Worm (Caenorhabditis elegans) whole organism, L2 larva: ENCODE measurements around the gene clec-33.
A peak's percentile ranks its signal among the peaks of the same experiment; 100 is the strongest.

Experiments used
- C34F6.9 ChIP-seq: fragments of 150-350 bp; optimal IDR thresholded peaks from 2 replicates; lab custom pipeline; 2014; ENCODE audit warnings: missing biosample characterization, missing genetic modification characterization
- F13H6.1 ChIP-seq: sonication (generic microtip); optimal IDR thresholded peaks from 2 replicates; lab custom pipeline; 2016; ENCODE audit warnings: missing genetic modification characterization, missing compliant biosample characterization
- R02D3.7 ChIP-seq: fragments of 150-350 bp; optimal IDR thresholded peaks from 2 replicates; lab custom pipeline; 2014; ENCODE audit warnings: missing biosample characterization, missing genetic modification characterization
- Y55F3AM.14 ChIP-seq: fragments of 200-800 bp; sonication (Bioruptor generic); optimal IDR thresholded peaks from 2 replicates; lab custom pipeline; 2018; ENCODE audit warnings: mild to moderate bottlenecking, missing genetic modification characterization, missing compliant biosample characterization
- alr-1 ChIP-seq: fragments of 150-350 bp; optimal IDR thresholded peaks from 2 replicates; lab custom pipeline; 2014; ENCODE audit warnings: missing biosample characterization, missing genetic modification characterization
- ama-1 ChIP-seq: fragments of 150-350 bp; optimal IDR thresholded peaks from 2 replicates; lab custom pipeline; 2018; ENCODE audit warnings: inconsistent platforms
- blmp-1 ChIP-seq: sonication (generic microtip); optimal IDR thresholded peaks from 2 replicates; lab custom pipeline; 2017; ENCODE audit warnings: missing genetic modification characterization, mild to moderate bottlenecking, missing compliant biosample characterization, antibody characterized with exemption, moderate library complexity; ENCODE audit not compliant: insufficient read depth
- ceh-16 ChIP-seq: fragments of 150-350 bp; optimal IDR thresholded peaks from 2 replicates; lab custom pipeline; 2014; ENCODE audit warnings: missing biosample characterization, missing genetic modification characterization
- ceh-82 ChIP-seq: fragments of 150-350 bp; optimal IDR thresholded peaks from 2 replicates; lab custom pipeline; 2014; ENCODE audit warnings: missing biosample characterization, missing genetic modification characterization
- crh-2 ChIP-seq: sonication (generic microtip); optimal IDR thresholded peaks from 2 replicates; lab custom pipeline; 2017; ENCODE audit warnings: missing biosample characterization, missing genetic modification characterization
- dmd-4 ChIP-seq: sonication (generic microtip); optimal IDR thresholded peaks from 2 replicates; lab custom pipeline; 2017; ENCODE audit warnings: missing biosample characterization, missing genetic modification characterization
- egl-27 ChIP-seq: sonication (generic microtip); optimal IDR thresholded peaks from 3 replicates; lab custom pipeline; 2017; ENCODE audit warnings: missing biosample characterization, missing genetic modification reagents, missing genetic modification characterization
- elt-1 ChIP-seq: fragments of 150-350 bp; optimal IDR thresholded peaks from 2 replicates; lab custom pipeline; 2014; ENCODE audit warnings: missing biosample characterization, missing genetic modification characterization
- elt-3 ChIP-seq: sonication (generic microtip); optimal IDR thresholded peaks from 2 replicates; lab custom pipeline; 2017; ENCODE audit warnings: missing biosample characterization, missing genetic modification characterization
- fos-1 ChIP-seq: fragments of 150-350 bp; optimal IDR thresholded peaks from 2 replicates; lab custom pipeline; 2014; ENCODE audit warnings: missing biosample characterization, missing genetic modification characterization
- gmeb-1 ChIP-seq: fragments of 150-350 bp; optimal IDR thresholded peaks from 2 replicates; lab custom pipeline; 2014; ENCODE audit warnings: missing biosample characterization, missing genetic modification characterization
- lin-11 ChIP-seq: fragments of 150-350 bp; sonication (generic microtip); optimal IDR thresholded peaks from 2 replicates; lab custom pipeline; 2014; ENCODE audit warnings: missing biosample characterization, missing genetic modification characterization, inconsistent platforms, mixed read lengths
- lin-13 ChIP-seq: fragments of 150-350 bp; optimal IDR thresholded peaks from 2 replicates; lab custom pipeline; 2014; ENCODE audit warnings: missing biosample characterization, missing genetic modification reagents, missing genetic modification characterization
- lsy-2 ChIP-seq, 2 experiments: fragments of 150-350 bp in 1 of 2; sonication (generic microtip) in 1 of 2; optimal IDR thresholded peaks; 2 replicates each; lab custom pipeline; 2014 to 2017; ENCODE audit warnings: missing biosample characterization in 2 of 2, missing genetic modification characterization in 2 of 2
- mdl-1 ChIP-seq, 2 experiments: fragments of 150-350 bp in 1 of 2; sonication (generic microtip) in 1 of 2; optimal IDR thresholded peaks; 2 replicates each; lab custom pipeline; 2017; ENCODE audit warnings: missing biosample characterization in 2 of 2, missing genetic modification characterization in 2 of 2
- nhr-10 ChIP-seq: sonication (generic microtip); optimal IDR thresholded peaks from 2 replicates; lab custom pipeline; 2017; ENCODE audit warnings: missing biosample characterization, missing genetic modification characterization
- nhr-11 ChIP-seq: fragments of 150-350 bp; optimal IDR thresholded peaks from 2 replicates; lab custom pipeline; 2014; ENCODE audit warnings: missing biosample characterization, missing genetic modification characterization
- nhr-129 ChIP-seq: fragments of 150-350 bp; optimal IDR thresholded peaks from 2 replicates; lab custom pipeline; 2014; ENCODE audit warnings: missing biosample characterization, missing genetic modification characterization
- nhr-21 ChIP-seq: fragments of 150-350 bp; optimal IDR thresholded peaks from 2 replicates; lab custom pipeline; 2014; ENCODE audit warnings: missing biosample characterization, missing genetic modification characterization
- nhr-23 ChIP-seq: fragments of 150-350 bp; optimal IDR thresholded peaks from 2 replicates; lab custom pipeline; 2014; ENCODE audit warnings: missing biosample characterization, missing genetic modification reagents, missing genetic modification characterization
- nhr-237 ChIP-seq: fragments of 150-350 bp; optimal IDR thresholded peaks from 2 replicates; lab custom pipeline; 2014; ENCODE audit warnings: missing biosample characterization, missing genetic modification characterization
- nhr-25 ChIP-seq: fragments of 150-350 bp; sonication (generic microtip); optimal IDR thresholded peaks from 3 replicates; lab custom pipeline; 2014; ENCODE audit warnings: missing biosample characterization, missing genetic modification characterization
- nhr-77 ChIP-seq: fragments of 150-350 bp; optimal IDR thresholded peaks from 2 replicates; lab custom pipeline; 2014; ENCODE audit warnings: missing biosample characterization, missing genetic modification characterization
- skn-1 ChIP-seq: sonication (generic microtip); optimal IDR thresholded peaks from 2 replicates; lab custom pipeline; 2017; ENCODE audit warnings: missing biosample characterization, missing genetic modification characterization
- sma-3 ChIP-seq: sonication (generic microtip); optimal IDR thresholded peaks from 2 replicates; lab custom pipeline; 2016; ENCODE audit warnings: missing genetic modification reagents, missing genetic modification characterization, missing compliant biosample characterization
- sma-9 ChIP-seq, 2 experiments: fragments of 150-350 bp in 1 of 2; sonication (generic microtip) in 1 of 2; optimal IDR thresholded peaks; 2 replicates each; lab custom pipeline; 2014 to 2016; ENCODE audit warnings: missing genetic modification characterization in 2 of 2, mild to moderate bottlenecking in 1 of 2, missing biosample characterization in 1 of 2, missing compliant biosample characterization in 1 of 2, missing genetic modification reagents in 1 of 2, moderate library complexity in 1 of 2
- snpc-4 ChIP-seq: fragments of 150-350 bp; optimal IDR thresholded peaks from 2 replicates; lab custom pipeline; 2014; ENCODE audit warnings: missing biosample characterization, missing genetic modification characterization
- unc-55 ChIP-seq: fragments of 150-350 bp; sonication (generic microtip); optimal IDR thresholded peaks from 3 replicates; lab custom pipeline; 2014; ENCODE audit warnings: missing biosample characterization, missing genetic modification reagents, missing genetic modification characterization
- ztf-4 ChIP-seq: fragments of 150-350 bp; optimal IDR thresholded peaks from 2 replicates; lab custom pipeline; 2014; ENCODE audit warnings: missing biosample characterization, missing genetic modification characterization

clec-33 gene

ce11 chrV:16869740-16870139, at the start of gene clec-33:
Gene clec-33 (minus strand): TSS chrV:16869840.
- TF ChIP-seq nhr-25 (no peak), nhr-129 (tag; lab: Kevin White, UChicago) (no peak), lsy-2 (tag; optimal IDR thresholded peaks at IDR 0.05; lab: Kevin White, UChicago) (no peak), lin-11 (no peak), elt-3 (tag; lab: Kevin White, UChicago) (no peak), elt-1 (tag; lab: Kevin White, UChicago) (no peak), lin-13 (GFP tag; lab: Kevin White, UChicago) (no peak), crh-2 (tag; lab: Kevin White, UChicago) (no peak), Y55F3AM.14 (GFP tag; lab: Kevin White, UChicago) (no peak)
- TF ChIP-seq, all 48 proteins: peak for 0

DNA sequence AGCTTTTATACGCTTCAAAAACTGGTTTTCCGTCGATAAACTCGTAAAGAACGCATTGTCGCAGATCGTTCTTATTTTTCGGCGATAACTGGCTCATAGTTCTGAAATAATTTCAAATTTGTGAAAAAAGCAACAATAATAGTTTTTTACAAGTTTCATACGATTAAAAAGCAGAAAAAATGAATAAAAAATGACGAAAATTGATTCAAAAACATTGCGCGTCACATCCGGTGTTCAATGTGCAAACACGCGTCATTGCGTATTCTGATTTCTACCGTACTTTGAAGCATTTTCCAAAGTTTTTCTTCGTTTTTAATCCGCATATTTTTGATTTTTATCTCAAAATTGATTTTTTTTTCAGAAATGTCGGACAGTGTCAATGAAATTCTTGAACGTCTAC, 48.7 kb upstream of the clec-33 start, which contains the start of the genes fbxa-206 and Y102A5C.2:
Gene fbxa-206 (minus strand): TSS at position 101 of the 400 bp plus-strand sequence.
Gene Y102A5C.2 (plus strand): TSS at position 354 of the 400 bp plus-strand sequence.
- no peak for TF ChIP-seq ceh-16 (tag; lab: Kevin White, UChicago)
- no peak for TF ChIP-seq R02D3.7 (tag; lab: Kevin White, UChicago)
- no peak for TF ChIP-seq lsy-2 (tag; optimal IDR thresholded peaks at IDR 0.05; lab: Kevin White, UChicago)
- TF ChIP-seq nhr-21 (tag; lab: Kevin White, UChicago): no peak
- TF ChIP-seq skn-1 (tag; lab: Kevin White, UChicago): no peak
- no peak for TF ChIP-seq ama-1 (lab: Kevin White, UChicago)
- no peak for TF ChIP-seq dmd-4 (tag; lab: Kevin White, UChicago)
- no peak for TF ChIP-seq F13H6.1
- no peak for TF ChIP-seq nhr-129 (tag; lab: Kevin White, UChicago)
- no peak for TF ChIP-seq Y55F3AM.14 (GFP tag; lab: Kevin White, UChicago)
- no peak for TF ChIP-seq sma-3 (GFP tag; lab: Kevin White, UChicago)
- TF ChIP-seq crh-2 (tag; lab: Kevin White, UChicago): no peak
- TF ChIP-seq C34F6.9 (tag; lab: Kevin White, UChicago): no peak
- no peak for TF ChIP-seq mdl-1 (tag; optimal IDR thresholded peaks at IDR 0.05; lab: Kevin White, UChicago)
- TF ChIP-seq snpc-4 (tag; lab: Kevin White, UChicago): no peak
- TF ChIP-seq ztf-4 (tag; lab: Kevin White, UChicago): no peak
- TF ChIP-seq unc-55 (GFP tag; lab: Kevin White, UChicago): no peak
- TF ChIP-seq nhr-11 (tag; lab: Kevin White, UChicago): no peak

DNA sequence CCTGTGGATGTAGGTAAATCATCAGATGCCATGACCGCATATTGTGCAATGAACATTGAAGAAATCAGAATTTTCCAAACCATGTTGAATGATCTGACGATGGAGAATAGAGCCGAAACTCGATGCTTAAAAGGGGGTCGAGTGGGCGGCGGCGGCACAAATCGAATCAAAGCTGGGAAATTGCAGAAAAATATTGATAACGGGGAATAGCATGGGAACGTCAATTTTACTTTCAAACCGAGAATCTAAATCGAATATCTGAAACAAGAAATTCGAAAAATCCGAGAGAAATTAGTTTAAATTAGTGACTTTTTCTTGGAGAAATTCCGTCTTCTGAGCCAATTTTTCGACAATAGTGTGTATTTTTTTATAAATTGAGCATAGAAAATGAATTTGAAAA, 46.4 kb upstream of the clec-33 start, which contains the start of gene F09C6.10:
Gene F09C6.10 (minus strand): TSS at position 101 of the 400 bp plus-strand sequence.
- TF ChIP-seq R02D3.7 (tag; lab: Kevin White, UChicago) (no peak), sma-9 (GFP tag; optimal IDR thresholded peaks at IDR 0.05; lab: Kevin White, UChicago) (no peak), sma-9 (tag; optimal IDR thresholded peaks at IDR 0.05; lab: Kevin White, UChicago) (no peak), elt-3 (tag; lab: Kevin White, UChicago) (no peak)

DNA sequence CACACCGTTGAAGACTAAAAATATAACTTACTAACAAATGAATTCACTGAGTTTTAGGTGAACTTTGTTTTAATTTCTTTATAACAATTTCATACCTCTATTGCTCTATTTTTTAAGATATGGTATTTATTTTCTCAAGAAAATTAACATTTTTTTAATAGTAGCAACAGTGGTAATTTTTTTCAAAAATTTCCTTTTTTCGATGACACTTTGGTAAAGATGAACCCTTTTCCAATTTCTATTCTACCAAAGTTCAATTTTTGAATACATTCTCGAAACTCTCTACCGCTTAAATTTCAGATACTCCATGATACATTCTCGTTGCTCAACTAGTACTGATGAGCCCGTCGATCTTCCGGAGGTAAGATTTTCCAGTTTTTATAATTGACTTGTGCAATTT, 42.3 kb upstream of the clec-33 start, which contains the start of gene nhr-116:
Gene nhr-116 (plus strand): TSS at position 301 of the 400 bp plus-strand sequence.
- TF ChIP-seq elt-1 (tag; lab: Kevin White, UChicago): no peak
- no peak for TF ChIP-seq nhr-10 (tag; lab: Kevin White, UChicago)
- no peak for TF ChIP-seq skn-1 (tag; lab: Kevin White, UChicago)
- TF ChIP-seq F13H6.1: no peak
- no peak for TF ChIP-seq alr-1 (tag; lab: Kevin White, UChicago)

DNA sequence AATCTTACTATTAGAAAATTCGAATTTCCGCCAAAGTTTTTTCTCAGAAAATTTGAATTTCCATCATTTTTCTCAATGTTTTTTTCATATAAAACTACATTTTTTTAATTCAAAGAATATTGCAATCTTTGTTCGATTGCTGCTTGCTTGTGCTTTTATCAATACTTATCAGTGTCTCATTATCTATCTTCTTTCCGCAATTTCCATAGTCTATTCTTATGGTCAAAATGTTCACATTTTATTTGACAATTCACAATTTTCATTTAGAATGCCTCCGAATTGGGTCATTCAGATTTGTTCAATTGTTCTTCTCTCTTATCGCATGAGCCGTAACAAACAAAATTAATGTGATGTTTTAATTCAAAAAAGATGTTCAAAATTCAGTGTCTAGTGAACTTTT, 41.7 kb upstream of the clec-33 start:
- TF ChIP-seq lin-13 (GFP tag; lab: Kevin White, UChicago) (no peak), sma-3 (GFP tag; lab: Kevin White, UChicago) (no peak), fos-1 (tag; lab: Kevin White, UChicago) (peak; percentile 44), nhr-129 (tag; lab: Kevin White, UChicago) (no peak), egl-27 (no peak), nhr-23 (tag; lab: Kevin White, UChicago) (no peak)

DNA sequence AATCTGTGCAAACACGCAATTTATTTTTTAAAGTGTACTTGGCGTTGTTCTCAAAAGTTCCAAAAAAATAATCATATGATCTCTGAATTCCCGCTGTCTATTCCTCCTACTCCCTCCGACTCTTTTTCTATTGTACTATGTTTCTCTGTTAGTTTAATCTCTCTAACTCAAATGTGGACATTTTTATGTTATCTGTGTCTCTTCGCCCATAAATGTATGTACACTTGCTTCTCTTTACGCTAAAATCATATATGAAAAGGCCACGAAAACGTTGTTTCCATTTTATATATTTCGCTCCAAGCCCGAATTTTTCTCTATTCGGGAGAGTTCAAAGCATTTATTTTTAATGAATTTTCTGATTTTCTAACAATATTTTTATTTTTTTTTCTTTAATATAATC, 41.2 kb upstream of the clec-33 start:
- TF ChIP-seq nhr-237 (tag; lab: Kevin White, UChicago) (no peak), blmp-1 (tag; lab: Kevin White, UChicago) (no peak), ama-1 (lab: Kevin White, UChicago) (no peak), lsy-2 (tag; optimal IDR thresholded peaks at IDR 0.05; lab: Kevin White, UChicago) (no peak), ceh-82 (tag; lab: Kevin White, UChicago) (no peak), nhr-129 (tag; lab: Kevin White, UChicago) (peak; percentile 6), ceh-16 (tag; lab: Kevin White, UChicago) (no peak), unc-55 (GFP tag; lab: Kevin White, UChicago) (peak; percentile 18), alr-1 (tag; lab: Kevin White, UChicago) (no peak), nhr-21 (tag; lab: Kevin White, UChicago) (no peak), sma-9 (GFP tag; optimal IDR thresholded peaks at IDR 0.05; lab: Kevin White, UChicago) (peak; percentile 7), sma-9 (tag; optimal IDR thresholded peaks at IDR 0.05; lab: Kevin White, UChicago) (no peak), gmeb-1 (no peak), ztf-4 (tag; lab: Kevin White, UChicago) (no peak), lin-13 (GFP tag; lab: Kevin White, UChicago) (no peak), egl-27 (no peak), nhr-77 (no peak)
